Worm (Caenorhabditis elegans): ENCODE data around the gene bmy-1.

DNA sequence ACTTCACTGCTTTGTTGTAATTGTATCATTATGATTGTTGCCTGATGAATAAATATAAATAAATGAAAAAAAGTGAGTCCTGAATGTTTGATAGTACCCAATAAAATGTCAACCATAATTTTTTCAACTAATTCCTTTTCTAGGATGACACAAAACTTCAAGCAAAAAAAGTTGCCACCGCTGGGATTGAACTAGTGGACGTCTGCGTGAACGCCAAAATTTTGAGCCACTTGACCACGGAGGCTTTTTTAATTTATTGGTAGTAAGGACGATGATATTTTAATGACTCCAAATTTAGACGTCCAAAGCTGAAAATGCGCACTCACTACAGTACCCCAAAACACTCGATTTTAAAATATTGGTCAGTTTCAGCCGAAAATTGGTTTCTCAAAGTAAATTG is 4.9 kb upstream of the bmy-1 start:
- TF ChIP-seq unc-130 (GFP tag; optimal IDR thresholded peaks at IDR 0.05) (peak; percentile 33), nhr-77 (tag; optimal IDR thresholded peaks at IDR 0.05) (no peak)

Measured in whole organism, L4 larva.